Worm (Caenorhabditis elegans) whole organism, young adult: Measurements from ENCODE around the gene his-48.
A peak's percentile ranks its signal among the peaks of the same experiment; 100 is the strongest.

Source experiments
- B0019.2 ChIP-seq: fragments of 200-800 bp; sonication (Bioruptor generic); conservative IDR thresholded peaks from 2 replicates; pipeline ENCODE4 v1.3.6; 2022; ENCODE audit warnings: missing genetic modification reagents, missing genetic modification characterization, missing compliant biosample characterization
- C17E4.6 ChIP-seq: fragments of 200-800 bp; sonication (Bioruptor generic); IDR thresholded peaks from 2 replicates; pipeline ENCODE4 v1.3.6; 2022; ENCODE audit warnings: missing genetic modification reagents, missing genetic modification characterization, missing compliant biosample characterization
- F33H1.4 ChIP-seq: fragments of 200-800 bp; sonication (Bioruptor generic); IDR thresholded peaks from 2 replicates; pipeline ENCODE4 v1.3.6; 2022; ENCODE audit warnings: missing genetic modification reagents, missing genetic modification characterization, missing compliant biosample characterization
- F52B5.7 ChIP-seq: sonication (generic microtip); optimal IDR thresholded peaks from 2 replicates; lab custom pipeline; 2016; ENCODE audit warnings: mild to moderate bottlenecking, missing genetic modification characterization, missing compliant biosample characterization
- T26A5.8 ChIP-seq: sonication (generic microtip); optimal IDR thresholded peaks from 2 replicates; lab custom pipeline; 2016; ENCODE audit warnings: missing genetic modification characterization, missing compliant biosample characterization
- Y53F4B.3 ChIP-seq: fragments of 200-800 bp; sonication (Bioruptor generic); IDR thresholded peaks from 2 replicates; pipeline ENCODE4 v1.3.6; 2022; ENCODE audit warnings: missing genetic modification reagents, missing genetic modification characterization, missing compliant biosample characterization
- Y67H2A.10 ChIP-seq: fragments of 200-800 bp; sonication (Bioruptor generic); conservative IDR thresholded peaks from 2 replicates; pipeline ENCODE4 v1.3.6; 2022; ENCODE audit warnings: missing genetic modification reagents, missing genetic modification characterization, missing compliant biosample characterization
- attf-5 ChIP-seq: fragments of 200-800 bp; sonication (Bioruptor generic); optimal IDR thresholded peaks from 2 replicates; lab custom pipeline; 2018; ENCODE audit warnings: mild to moderate bottlenecking, missing genetic modification characterization, missing compliant biosample characterization
- bed-1 ChIP-seq: fragments of 200-800 bp; sonication (Bioruptor generic); IDR thresholded peaks from 2 replicates; pipeline ENCODE4 v1.3.6; 2022; ENCODE audit warnings: missing genetic modification reagents, missing genetic modification characterization, missing compliant biosample characterization
- ccch-3 ChIP-seq: fragments of 200-800 bp; sonication (Bioruptor generic); optimal IDR thresholded peaks from 2 replicates; lab custom pipeline; 2018; ENCODE audit warnings: mild to moderate bottlenecking, missing genetic modification characterization, missing compliant biosample characterization
- cebp-1 ChIP-seq, 2 experiments: fragments of 200-800 bp in 1 of 2; sonication (Bioruptor generic) in 1 of 2; sonication (generic microtip) in 1 of 2; IDR thresholded peaks in 1 of 2; optimal IDR thresholded peaks in 1 of 2; 2 replicates each; pipeline versions ENCODE4 v1.3.6 to Lab custom; 2017 to 2022; ENCODE audit warnings: missing compliant biosample characterization in 2 of 2, missing genetic modification characterization in 2 of 2, mild to moderate bottlenecking in 1 of 2, missing genetic modification reagents in 1 of 2, moderate library complexity in 1 of 2
- ceh-27 ChIP-seq: fragments of 200-800 bp; sonication (Bioruptor generic); optimal IDR thresholded peaks from 2 replicates; lab custom pipeline; 2018; ENCODE audit warnings: mild to moderate bottlenecking, missing genetic modification characterization, moderate library complexity, missing compliant biosample characterization
- ceh-91 ChIP-seq: fragments of 200-800 bp; sonication (Bioruptor generic); IDR thresholded peaks from 2 replicates; pipeline ENCODE4 v1.3.6; 2022; ENCODE audit warnings: missing genetic modification reagents, missing genetic modification characterization, missing compliant biosample characterization
- chd-7 ChIP-seq: sonication (generic microtip); optimal IDR thresholded peaks from 2 replicates; lab custom pipeline; 2016; ENCODE audit warnings: mild to moderate bottlenecking, missing genetic modification characterization, moderate library complexity, missing compliant biosample characterization
- dox-1 ChIP-seq: fragments of 200-800 bp; sonication (Bioruptor generic); IDR thresholded peaks from 2 replicates; pipeline ENCODE4 v1.3.6; 2022; ENCODE audit warnings: missing genetic modification reagents, missing genetic modification characterization, missing compliant biosample characterization
- dpff-1 ChIP-seq: sonication (generic microtip); optimal IDR thresholded peaks from 2 replicates; lab custom pipeline; 2017; ENCODE audit warnings: mild to moderate bottlenecking, missing genetic modification characterization, missing compliant biosample characterization
- egl-44 ChIP-seq: fragments of 200-800 bp; sonication (Bioruptor generic); IDR thresholded peaks from 2 replicates; pipeline ENCODE4 v1.3.6; 2022; ENCODE audit warnings: missing genetic modification reagents, missing genetic modification characterization, missing compliant biosample characterization
- ets-4 ChIP-seq: fragments of 200-800 bp; sonication (Bioruptor generic); optimal IDR thresholded peaks from 2 replicates; lab custom pipeline; 2018; ENCODE audit warnings: mild to moderate bottlenecking, missing genetic modification characterization, missing compliant biosample characterization
- him-1 ChIP-seq: sonication (generic microtip); optimal IDR thresholded peaks from 2 replicates; lab custom pipeline; 2016; ENCODE audit warnings: missing genotype, missing genetic modification reagents, missing genetic modification characterization, missing compliant biosample characterization
- hmg-1.2 ChIP-seq: fragments of 200-800 bp; sonication (Bioruptor generic); IDR thresholded peaks from 2 replicates; pipeline ENCODE4 v1.3.6; 2022; ENCODE audit warnings: missing genetic modification reagents, missing genetic modification characterization, missing compliant biosample characterization
- lin-54 ChIP-seq: fragments of 200-800 bp; sonication (Bioruptor generic); optimal IDR thresholded peaks from 2 replicates; lab custom pipeline; 2018; ENCODE audit warnings: mild to moderate bottlenecking, missing genetic modification characterization, missing compliant biosample characterization
- lir-1 ChIP-seq: fragments of 200-800 bp; sonication (Bioruptor generic); conservative IDR thresholded peaks from 2 replicates; pipeline ENCODE4 v1.3.6; 2022; ENCODE audit warnings: missing genetic modification reagents, missing genetic modification characterization, missing compliant biosample characterization
- lsy-27 ChIP-seq: sonication (generic microtip); optimal IDR thresholded peaks from 2 replicates; lab custom pipeline; 2017; ENCODE audit warnings: missing genetic modification characterization, mild to moderate bottlenecking, missing compliant biosample characterization, antibody characterized with exemption, missing genotype, borderline replicate concordance; ENCODE audit not compliant: insufficient read depth
- madf-3 ChIP-seq: fragments of 200-800 bp; sonication (Bioruptor generic); IDR thresholded peaks from 2 replicates; pipeline ENCODE4 v1.3.6; 2022; ENCODE audit warnings: missing genetic modification reagents, missing genetic modification characterization, missing compliant biosample characterization
- madf-6 ChIP-seq: fragments of 200-800 bp; sonication (Bioruptor generic); IDR thresholded peaks from 2 replicates; pipeline ENCODE4 v1.3.6; 2022; ENCODE audit warnings: missing genetic modification reagents, missing genetic modification characterization, missing compliant biosample characterization
- mel-28 ChIP-seq: sonication (generic microtip); optimal IDR thresholded peaks from 2 replicates; lab custom pipeline; 2016; ENCODE audit warnings: borderline replicate concordance, mild to moderate bottlenecking, missing genetic modification characterization, missing compliant biosample characterization
- nhr-120 ChIP-seq: fragments of 200-800 bp; sonication (Bioruptor generic); IDR thresholded peaks from 2 replicates; pipeline ENCODE4 v1.3.6; 2022; ENCODE audit warnings: missing genetic modification characterization, missing compliant biosample characterization
- nhr-80 ChIP-seq: sonication (generic microtip); optimal IDR thresholded peaks from 2 replicates; lab custom pipeline; 2016; ENCODE audit warnings: missing genetic modification characterization, missing compliant biosample characterization
- pha-4 ChIP-seq: fragments of 150-350 bp; sonication (generic microtip); optimal IDR thresholded peaks from 2 replicates; lab custom pipeline; 2014; ENCODE audit warnings: missing biosample characterization, missing genetic modification reagents, missing genetic modification characterization
- rec-8 ChIP-seq, 2 experiments: sonication (generic microtip); optimal IDR thresholded peaks; 2 replicates each; lab custom pipeline; 2016; ENCODE audit warnings: mild to moderate bottlenecking in 2 of 2, missing genetic modification characterization in 2 of 2, missing genetic modification reagents in 2 of 2, missing genotype in 2 of 2, missing biosample characterization in 1 of 2, missing compliant biosample characterization in 1 of 2, moderate library complexity in 1 of 2
- snpc-1.3 ChIP-seq: sonication (generic microtip); optimal IDR thresholded peaks from 2 replicates; lab custom pipeline; 2017; ENCODE audit warnings: missing genetic modification characterization, mild to moderate bottlenecking, missing compliant biosample characterization, antibody characterized with exemption, moderate library complexity, missing genotype, missing genetic modification reagents; ENCODE audit not compliant: insufficient read depth
- somi-1 ChIP-seq: fragments of 200-800 bp; sonication (Bioruptor generic); optimal IDR thresholded peaks from 2 replicates; lab custom pipeline; 2018; ENCODE audit warnings: mild to moderate bottlenecking, missing genetic modification characterization, missing compliant biosample characterization
- tbp1 ChIP-seq: fragments of 200-800 bp; sonication (Bioruptor generic); optimal IDR thresholded peaks from 2 replicates; lab custom pipeline; 2018; ENCODE audit warnings: mild to moderate bottlenecking, missing genetic modification characterization, missing compliant biosample characterization
- tbx-9 ChIP-seq: sonication (generic microtip); optimal IDR thresholded peaks from 2 replicates; lab custom pipeline; 2016; ENCODE audit warnings: borderline replicate concordance, missing genetic modification characterization, inconsistent platforms, missing compliant biosample characterization
- unc-130 ChIP-seq: sonication (generic microtip); optimal IDR thresholded peaks from 2 replicates; lab custom pipeline; 2016; ENCODE audit warnings: missing genetic modification reagents, missing genetic modification characterization, missing compliant biosample characterization
- xnd-1 ChIP-seq: sonication (generic microtip); optimal IDR thresholded peaks from 2 replicates; lab custom pipeline; 2016; ENCODE audit warnings: missing genotype, missing genetic modification reagents, missing genetic modification characterization, missing compliant biosample characterization
- ztf-22 ChIP-seq: fragments of 200-800 bp; sonication (Bioruptor generic); optimal IDR thresholded peaks from 2 replicates; lab custom pipeline; 2018; ENCODE audit warnings: mild to moderate bottlenecking, missing genetic modification characterization, moderate library complexity, missing compliant biosample characterization
- ztf-26 ChIP-seq: sonication (generic microtip); optimal IDR thresholded peaks from 2 replicates; lab custom pipeline; 2017; ENCODE audit warnings: missing genetic modification characterization, missing compliant biosample characterization

his-48 gene

ce11 chrIV:11287511-11287910 lies 37.0 kb upstream of the his-48 start, which contains the start of gene F54D1.6:
Gene F54D1.6 (plus strand): TSS chrIV:11287811.
- TF ChIP-seq dox-1 (GFP tag; lab: Robert Waterston, UW) (no peak), F52B5.7 (tag; lab: Kevin White, UChicago) (no peak), unc-130 (GFP tag; lab: Kevin White, UChicago) (no peak), hmg-1.2 (GFP tag; lab: Robert Waterston, UW) (no peak), tbx-9 (tag; lab: Kevin White, UChicago) (no peak), him-1 (tag; lab: Kevin White, UChicago) (no peak), lin-54 (no peak), C17E4.6 (GFP tag; lab: Robert Waterston, UW) (no peak), F33H1.4 (no peak), xnd-1 (no peak), ccch-3 (GFP tag; lab: Kevin White, UChicago) (no peak), madf-3 (GFP tag; lab: Robert Waterston, UW) (no peak), snpc-1.3 (tag; lab: Kevin White, UChicago) (no peak), dpff-1 (tag; lab: Kevin White, UChicago) (no peak), B0019.2 (GFP tag; lab: Robert Waterston, UW) (no peak), T26A5.8 (tag; lab: Kevin White, UChicago) (no peak), Y67H2A.10 (GFP tag; lab: Robert Waterston, UW) (no peak)

- TF ChIP-seq madf-3 (GFP tag; lab: Robert Waterston, UW) = no peak
- no peak for TF ChIP-seq ztf-22 (GFP tag; lab: Kevin White, UChicago)
- TF ChIP-seq ceh-27 (GFP tag; lab: Kevin White, UChicago) = no peak
- TF ChIP-seq tbp1 (GFP tag; lab: Kevin White, UChicago) = peak; percentile 21
- TF ChIP-seq Y53F4B.3 = no peak
- no peak for TF ChIP-seq chd-7 (tag; lab: Kevin White, UChicago)
- TF ChIP-seq egl-44 = no peak
- no peak for TF ChIP-seq rec-8 (tag; optimal IDR thresholded peaks at IDR 0.05; lab: Kevin White, UChicago)
- no peak for TF ChIP-seq bed-1 (GFP tag; lab: Robert Waterston, UW)
- no peak for TF ChIP-seq ceh-91 (GFP tag; lab: Robert Waterston, UW)
- TF ChIP-seq nhr-80 (tag; lab: Kevin White, UChicago) = peak; percentile 91
- no peak for TF ChIP-seq lir-1
- TF ChIP-seq madf-6 (GFP tag; lab: Robert Waterston, UW) = no peak
- peak; percentile 62 for TF ChIP-seq dox-1 (GFP tag; lab: Robert Waterston, UW)
- TF ChIP-seq somi-1 (GFP tag; lab: Kevin White, UChicago) = no peak
- no peak for TF ChIP-seq nhr-120 (GFP tag; lab: Robert Waterston, UW)
- TF ChIP-seq mel-28 (tag; lab: Kevin White, UChicago) = no peak
- TF ChIP-seq him-1 (tag; lab: Kevin White, UChicago) = no peak
- TF ChIP-seq lin-54 = no peak
- no peak for TF ChIP-seq attf-5 (GFP tag; lab: Kevin White, UChicago)
- TF ChIP-seq pha-4 (tag; lab: Kevin White, UChicago) = no peak
- TF ChIP-seq ztf-26 (tag; lab: Kevin White, UChicago) = no peak
- TF ChIP-seq cebp-1 (GFP tag; IDR thresholded peaks at IDR 0.05; lab: Robert Waterston, UW) = no peak
- peak; percentile 32 for TF ChIP-seq cebp-1 (tag; optimal IDR thresholded peaks at IDR 0.05; lab: Kevin White, UChicago)
- TF ChIP-seq dpff-1 (tag; lab: Kevin White, UChicago) = no peak
- no peak for TF ChIP-seq lsy-27 (tag; lab: Kevin White, UChicago)
- TF ChIP-seq ets-4 (GFP tag; lab: Kevin White, UChicago) = peak; percentile 46
- TF ChIP-seq snpc-1.3 (tag; lab: Kevin White, UChicago) = no peak
Observed at ce11 chrIV:11288965-11289364, 35.6 kb upstream of the his-48 start.
